Worm (Caenorhabditis elegans) whole organism, late embryonic: Measurements from ENCODE around the gene Y42G9A.3.
A peak's percentile ranks its signal among the peaks of the same experiment; 100 is the strongest.

Experiments
- C08G9.2 ChIP-seq: sonication (generic microtip); optimal IDR thresholded peaks from 2 replicates; lab custom pipeline; 2016; ENCODE audit warnings: mild to moderate bottlenecking, missing genetic modification characterization, moderate library complexity, missing compliant biosample characterization
- F13H6.1 ChIP-seq: sonication (generic microtip); optimal IDR thresholded peaks from 2 replicates; lab custom pipeline; 2016; ENCODE audit warnings: missing genetic modification characterization, missing compliant biosample characterization
- K09A11.1 ChIP-seq: sonication (generic microtip); optimal IDR thresholded peaks from 2 replicates; lab custom pipeline; 2017; ENCODE audit warnings: antibody characterized with exemption, mild to moderate bottlenecking, missing genetic modification characterization, missing compliant biosample characterization; ENCODE audit not compliant: insufficient read depth
- T23F11.4 ChIP-seq: fragments of 200-800 bp; sonication (Bioruptor generic); optimal IDR thresholded peaks from 2 replicates; lab custom pipeline; 2018; ENCODE audit warnings: mild to moderate bottlenecking, missing genetic modification characterization, missing compliant biosample characterization
- Y22D7AL.16 ChIP-seq: sonication (generic microtip); optimal IDR thresholded peaks from 2 replicates; lab custom pipeline; 2016; ENCODE audit warnings: missing genetic modification characterization, missing compliant biosample characterization
- ahr-1 ChIP-seq: sonication (generic microtip); optimal IDR thresholded peaks from 2 replicates; lab custom pipeline; 2016; ENCODE audit warnings: missing genetic modification characterization, missing compliant biosample characterization
- ama-1 ChIP-seq: fragments of 150-350 bp; optimal IDR thresholded peaks from 2 replicates; lab custom pipeline; 2014
- ceh-18 ChIP-seq: sonication (generic microtip); optimal IDR thresholded peaks from 2 replicates; lab custom pipeline; 2016; ENCODE audit warnings: missing genetic modification characterization, missing compliant biosample characterization
- ceh-19 ChIP-seq: fragments of 200-800 bp; sonication (Bioruptor generic); optimal IDR thresholded peaks from 2 replicates; lab custom pipeline; 2018; ENCODE audit warnings: mild to moderate bottlenecking, missing genetic modification characterization, missing compliant biosample characterization
- ceh-2 ChIP-seq: sonication (generic microtip); optimal IDR thresholded peaks from 2 replicates; lab custom pipeline; 2016; ENCODE audit warnings: missing genotype, missing genetic modification characterization, missing compliant biosample characterization
- ceh-31 ChIP-seq: sonication (generic microtip); optimal IDR thresholded peaks from 2 replicates; lab custom pipeline; 2016; ENCODE audit warnings: missing genetic modification characterization, missing compliant biosample characterization
- ceh-48 ChIP-seq: sonication (generic microtip); optimal IDR thresholded peaks from 2 replicates; lab custom pipeline; 2016; ENCODE audit warnings: missing genetic modification characterization, inconsistent platforms, missing compliant biosample characterization
- ceh-6 ChIP-seq: fragments of 200-800 bp; sonication (Bioruptor generic); optimal IDR thresholded peaks from 2 replicates; lab custom pipeline; 2018; ENCODE audit warnings: mild to moderate bottlenecking, missing genetic modification characterization, missing compliant biosample characterization
- che-1 ChIP-seq: sonication (generic microtip); optimal IDR thresholded peaks from 2 replicates; lab custom pipeline; 2016; ENCODE audit warnings: mild to moderate bottlenecking, missing genetic modification characterization, missing compliant biosample characterization
- fkh-6 ChIP-seq: sonication (generic microtip); optimal IDR thresholded peaks from 2 replicates; lab custom pipeline; 2016; ENCODE audit warnings: missing genetic modification characterization, missing compliant biosample characterization
- hlh-6 ChIP-seq: sonication (generic microtip); optimal IDR thresholded peaks from 2 replicates; lab custom pipeline; 2016; ENCODE audit warnings: missing genotype, missing genetic modification characterization, missing compliant biosample characterization
- hlh-8 ChIP-seq: sonication (generic microtip); optimal IDR thresholded peaks from 2 replicates; lab custom pipeline; 2016; ENCODE audit warnings: missing genotype, missing genetic modification characterization, missing compliant biosample characterization
- lim-6 ChIP-seq: sonication (generic microtip); optimal IDR thresholded peaks from 2 replicates; lab custom pipeline; 2016; ENCODE audit warnings: missing genetic modification characterization, missing compliant biosample characterization
- madf-2 ChIP-seq: sonication (generic microtip); optimal IDR thresholded peaks from 2 replicates; lab custom pipeline; 2017; ENCODE audit warnings: missing genetic modification characterization, missing compliant biosample characterization
- mec-3 ChIP-seq: sonication (generic microtip); optimal IDR thresholded peaks from 2 replicates; lab custom pipeline; 2016; ENCODE audit warnings: borderline replicate concordance, missing genetic modification characterization, missing compliant biosample characterization
- nfya-1 ChIP-seq: sonication (generic microtip); optimal IDR thresholded peaks from 2 replicates; lab custom pipeline; 2017; ENCODE audit warnings: missing genetic modification characterization, mild to moderate bottlenecking, missing compliant biosample characterization, antibody characterized with exemption, moderate library complexity
- npax-4 ChIP-seq: sonication (generic microtip); optimal IDR thresholded peaks from 2 replicates; lab custom pipeline; 2016; ENCODE audit warnings: missing genetic modification characterization, missing compliant biosample characterization
- odd-2 ChIP-seq: sonication (generic microtip); optimal IDR thresholded peaks from 2 replicates; lab custom pipeline; 2017; ENCODE audit warnings: antibody characterized with exemption, mild to moderate bottlenecking, missing genetic modification characterization, missing compliant biosample characterization
- pat-9 ChIP-seq: fragments of 200-800 bp; sonication (Bioruptor generic); optimal IDR thresholded peaks from 2 replicates; lab custom pipeline; 2018; ENCODE audit warnings: mild to moderate bottlenecking, missing genetic modification characterization, moderate library complexity, missing compliant biosample characterization
- pha-2 ChIP-seq: sonication (generic microtip); optimal IDR thresholded peaks from 2 replicates; lab custom pipeline; 2017; ENCODE audit warnings: mild to moderate bottlenecking, missing genetic modification characterization, missing compliant biosample characterization
- pha-4 ChIP-seq: fragments of 150-350 bp; optimal IDR thresholded peaks from 2 replicates; lab custom pipeline; 2018; ENCODE audit warnings: missing biosample characterization, missing genetic modification reagents, missing genetic modification characterization
- pqm-1 ChIP-seq: sonication (generic microtip); optimal IDR thresholded peaks from 2 replicates; lab custom pipeline; 2016; ENCODE audit warnings: missing genetic modification characterization, missing compliant biosample characterization
- ref-2 ChIP-seq: sonication (generic microtip); optimal IDR thresholded peaks from 2 replicates; lab custom pipeline; 2016; ENCODE audit warnings: missing genetic modification characterization, missing compliant biosample characterization
- rnt-1 ChIP-seq: sonication (generic microtip); optimal IDR thresholded peaks from 2 replicates; lab custom pipeline; 2016; ENCODE audit warnings: missing genetic modification characterization, missing compliant biosample characterization
- syd-9 ChIP-seq: sonication (generic microtip); optimal IDR thresholded peaks from 2 replicates; lab custom pipeline; 2016; ENCODE audit warnings: mild to moderate bottlenecking, missing genetic modification characterization, moderate library complexity, missing compliant biosample characterization
- tbx-7 ChIP-seq: sonication (generic microtip); optimal IDR thresholded peaks from 2 replicates; lab custom pipeline; 2016; ENCODE audit warnings: missing genotype, missing genetic modification characterization, missing compliant biosample characterization
- unc-3 ChIP-seq, 2 experiments: fragments of 200-800 bp in 1 of 2; sonication (Bioruptor generic) in 1 of 2; sonication (generic microtip) in 1 of 2; conservative IDR thresholded peaks in 1 of 2; optimal IDR thresholded peaks in 1 of 2; 2 replicates each; pipeline versions ENCODE4 v1.3.6 to Lab custom; 2016 to 2022; ENCODE audit warnings: missing compliant biosample characterization in 2 of 2, missing genetic modification characterization in 2 of 2, missing genetic modification reagents in 1 of 2
- unc-42 ChIP-seq: sonication (generic microtip); optimal IDR thresholded peaks from 2 replicates; lab custom pipeline; 2016; ENCODE audit warnings: missing genotype, missing genetic modification characterization, missing compliant biosample characterization
- unc-86 ChIP-seq: sonication (generic microtip); optimal IDR thresholded peaks from 2 replicates; lab custom pipeline; 2016; ENCODE audit warnings: missing genetic modification characterization, missing compliant biosample characterization
- ztf-16 ChIP-seq: sonication (generic microtip); optimal IDR thresholded peaks from 2 replicates; lab custom pipeline; 2017; ENCODE audit warnings: missing genetic modification characterization, missing compliant biosample characterization

The Y42G9A.3 gene

ce11 chrIII:6139328-6139727, 6.7 kb upstream of the Y42G9A.3 start:
- TF ChIP-seq pha-2 (tag; lab: Kevin White, UChicago) (no peak), unc-86 (tag; lab: Kevin White, UChicago) (peak; percentile 17)
- TF ChIP-seq, all 69 proteins: peak for 1

ce11 chrIII:6139932-6140612, 6.0 kb upstream of the Y42G9A.3 start:
- TF ChIP-seq ceh-18 (tag; lab: Kevin White, UChicago) (no peak), pha-2 (tag; lab: Kevin White, UChicago) (no peak), unc-42 (peak; percentile 49), ceh-19 (GFP tag; lab: Kevin White, UChicago) (no peak), ceh-31 (tag; lab: Kevin White, UChicago) (peak; percentile 24), hlh-8 (no peak), ama-1 (lab: Kevin White, UChicago) (no peak), hlh-6 (tag; lab: Kevin White, UChicago) (peak; percentile 11), odd-2 (tag; lab: Kevin White, UChicago) (no peak), ceh-48 (tag; lab: Kevin White, UChicago) (no peak), npax-4 (tag; lab: Kevin White, UChicago) (no peak), ceh-6 (GFP tag; lab: Kevin White, UChicago) (no peak), ztf-16 (tag; lab: Kevin White, UChicago) (no peak), madf-2 (no peak), ceh-2 (tag; lab: Kevin White, UChicago) (no peak), nfya-1 (tag; lab: Kevin White, UChicago) (peak; percentile 43), pat-9 (tag; lab: Kevin White, UChicago) (no peak), Y22D7AL.16 (no peak), mec-3 (no peak), F13H6.1 (tag; lab: Kevin White, UChicago) (no peak), fkh-6 (tag; lab: Kevin White, UChicago) (no peak), lim-6 (tag; lab: Kevin White, UChicago) (no peak)

ce11 chrIII:6140818-6141217, 5.2 kb upstream of the Y42G9A.3 start:
- TF ChIP-seq madf-2 = no peak
- no peak for TF ChIP-seq C08G9.2 (tag; lab: Kevin White, UChicago)
- TF ChIP-seq che-1 (tag; lab: Kevin White, UChicago) = no peak
- no peak for TF ChIP-seq ceh-6 (GFP tag; lab: Kevin White, UChicago)
- no peak for TF ChIP-seq mec-3
- no peak for TF ChIP-seq tbx-7 (tag; lab: Kevin White, UChicago)
- TF ChIP-seq ztf-16 (tag; lab: Kevin White, UChicago) = no peak
- no peak for TF ChIP-seq K09A11.1
- no peak for TF ChIP-seq fkh-6 (tag; lab: Kevin White, UChicago)
- TF ChIP-seq rnt-1 (tag; lab: Kevin White, UChicago) = no peak
- TF ChIP-seq Y22D7AL.16 = no peak

- TF ChIP-seq unc-42 (peak; percentile 7), mec-3 (no peak), unc-3 (GFP tag; conservative IDR thresholded peaks at IDR 0.05; lab: Robert Waterston, UW) (no peak; the same call in 1 of the 2 replicates), unc-3 (tag; optimal IDR thresholded peaks at IDR 0.05; lab: Kevin White, UChicago) (peak; percentile 27)
- TF ChIP-seq, all 69 proteins: peak for 2
These were observed 4.5 kb upstream of the Y42G9A.3 start for ce11 chrIII:6141532-6141931.

- TF ChIP-seq ceh-48 (tag; lab: Kevin White, UChicago) (no peak), fkh-6 (tag; lab: Kevin White, UChicago) (no peak), pqm-1 (tag; lab: Kevin White, UChicago) (no peak), syd-9 (tag; lab: Kevin White, UChicago) (no peak), ref-2 (tag; lab: Kevin White, UChicago) (no peak), ztf-16 (tag; lab: Kevin White, UChicago) (no peak), pha-4 (tag; lab: Kevin White, UChicago) (no peak), ceh-6 (GFP tag; lab: Kevin White, UChicago) (no peak), T23F11.4 (GFP tag; lab: Kevin White, UChicago) (no peak), hlh-8 (no peak), ceh-2 (tag; lab: Kevin White, UChicago) (no peak), rnt-1 (tag; lab: Kevin White, UChicago) (no peak), ahr-1 (no peak), ceh-18 (tag; lab: Kevin White, UChicago) (no peak)
- TF ChIP-seq, all 69 proteins: peak for 0
These were observed 1.6 kb upstream of the Y42G9A.3 start for ce11 chrIII:6144390-6144962.
